Fruit fly (Drosophila melanogaster) whole organism, prepupa: ENCODE results near the gene CG14989.

Source experiments
- CG10631 ChIP-seq: fragments of 200-800 bp; sonication (Bioruptor generic); optimal IDR thresholded peaks from 2 replicates; lab custom pipeline; 2016; ENCODE audit warnings: missing biosample characterization, missing genetic modification characterization
- CG10669 ChIP-seq: fragments of 200-800 bp; sonication (Bioruptor generic); optimal IDR thresholded peaks from 3 replicates; lab custom pipeline; 2018; ENCODE audit warnings: missing biosample characterization, mild to moderate bottlenecking, missing genetic modification characterization, moderate library complexity
- CG7368 ChIP-seq: fragments of 200-800 bp; sonication (Bioruptor generic); optimal IDR thresholded peaks from 3 replicates; lab custom pipeline; 2016; ENCODE audit warnings: missing biosample characterization, missing genetic modification characterization
- Ets21C ChIP-seq: fragments of 200-800 bp; sonication (Bioruptor generic); optimal IDR thresholded peaks from 3 replicates; lab custom pipeline; 2016; ENCODE audit warnings: missing biosample characterization, missing genetic modification characterization
- Hr38 ChIP-seq: sonication (Bioruptor generic); optimal IDR thresholded peaks from 2 replicates; lab custom pipeline; 2016; ENCODE audit warnings: missing biosample characterization, missing genetic modification characterization
- Hr4 ChIP-seq: fragments of 200-800 bp; sonication (Bioruptor generic); optimal IDR thresholded peaks from 3 replicates; lab custom pipeline; 2016; ENCODE audit warnings: missing biosample characterization, missing genetic modification characterization
- Lpt ChIP-seq: fragments of 200-800 bp; sonication (Bioruptor generic); optimal IDR thresholded peaks from 3 replicates; lab custom pipeline; 2016; ENCODE audit warnings: missing biosample characterization, missing genetic modification characterization
- Met ChIP-seq: fragments of 200-800 bp; sonication (Bioruptor generic); optimal IDR thresholded peaks from 3 replicates; lab custom pipeline; 2016; ENCODE audit warnings: missing biosample characterization, missing genetic modification characterization
- Sox102F ChIP-seq: fragments of 200-800 bp; sonication (Bioruptor generic); optimal IDR thresholded peaks from 2 replicates; lab custom pipeline; 2016; ENCODE audit warnings: missing biosample characterization, mild to moderate bottlenecking, missing genetic modification characterization
- Sox15 ChIP-seq: fragments of 200-800 bp; sonication (Bioruptor generic); optimal IDR thresholded peaks from 3 replicates; lab custom pipeline; 2016; ENCODE audit warnings: missing biosample characterization, missing genetic modification characterization
- pdm3 ChIP-seq: fragments of 200-800 bp; sonication (Bioruptor generic); optimal IDR thresholded peaks from 3 replicates; lab custom pipeline; 2016; ENCODE audit warnings: missing biosample characterization, missing genetic modification characterization

DNA sequence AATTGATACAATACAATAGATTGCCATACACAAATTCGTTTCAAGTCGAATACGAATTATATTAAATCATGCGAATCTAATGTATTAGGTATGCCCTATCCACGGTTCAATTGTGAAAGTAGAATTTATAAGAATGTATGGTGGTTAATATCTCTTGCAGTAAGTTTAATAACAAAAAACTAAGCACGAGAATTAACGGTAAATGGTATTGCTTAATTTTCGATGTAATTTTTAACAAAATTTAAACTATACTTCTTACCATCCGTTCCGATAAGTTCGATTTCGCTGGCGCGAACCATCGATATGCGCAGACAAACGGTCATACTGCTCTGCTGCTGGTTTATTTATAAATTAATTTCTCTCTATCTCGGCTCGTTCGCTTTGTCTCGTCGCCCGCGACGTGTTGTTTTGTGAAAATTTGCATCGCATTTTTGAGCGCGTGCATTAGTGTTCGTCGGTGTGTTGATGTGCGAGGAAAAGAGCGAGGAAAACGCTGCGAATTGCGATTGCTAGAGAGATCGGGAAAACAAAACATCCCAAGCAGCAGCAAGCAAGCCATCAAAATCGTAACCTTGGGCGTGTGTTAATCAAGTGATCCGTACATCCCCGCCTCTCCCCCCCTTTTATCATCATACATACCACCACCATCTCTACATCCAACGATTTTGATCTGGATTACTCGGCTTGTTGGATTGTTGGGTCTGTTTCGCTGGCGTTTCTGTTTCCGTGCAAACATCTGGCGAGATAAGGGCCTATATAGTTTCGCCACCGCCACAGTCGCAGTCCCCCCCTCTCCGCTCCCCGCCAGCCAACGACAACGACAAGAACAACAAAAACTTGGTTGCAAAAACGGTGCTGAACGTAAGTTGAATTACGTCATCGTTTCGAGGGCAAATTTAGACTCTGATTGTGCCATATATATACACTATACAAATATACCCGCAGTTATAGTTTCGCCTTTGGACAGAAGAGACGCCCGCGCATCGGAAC is 16.2 kb downstream of the CG14989 start, which contains the start of gene Fit1:
- TF ChIP-seq Sox102F (GFP tag; lab: Kevin White, UChicago) (no peak), CG10631 (GFP tag; lab: Kevin White, UChicago) (no peak), CG10669 (no peak), Sox15 (GFP tag; lab: Kevin White, UChicago) (no peak), CG7368 (no peak), Met (GFP tag; lab: Kevin White, UChicago) (no peak), Hr38 (no peak), Hr4 (GFP tag; lab: Kevin White, UChicago) (no peak), Lpt (GFP tag; lab: Kevin White, UChicago) (no peak), Ets21C (no peak), pdm3 (GFP tag; lab: Kevin White, UChicago) (no peak)
